Worm (Caenorhabditis elegans) whole organism, young adult: ENCODE results near the gene ZK892.4.
A peak's percentile ranks its signal among the peaks of the same experiment; 100 is the strongest.

Source experiments
- B0019.2 ChIP-seq: fragments of 200-800 bp; sonication (Bioruptor generic); conservative IDR thresholded peaks from 2 replicates; pipeline ENCODE4 v1.3.6; 2022; ENCODE audit warnings: missing genetic modification reagents, missing genetic modification characterization, missing compliant biosample characterization
- B0035.1 ChIP-seq: sonication (generic microtip); optimal IDR thresholded peaks from 2 replicates; lab custom pipeline; 2016; ENCODE audit warnings: missing genetic modification characterization, mild to moderate bottlenecking, missing compliant biosample characterization, missing genotype, missing genetic modification reagents
- B0261.1 ChIP-seq: sonication (generic microtip); optimal IDR thresholded peaks from 2 replicates; lab custom pipeline; 2016; ENCODE audit warnings: mild to moderate bottlenecking, missing genetic modification characterization, moderate library complexity, missing compliant biosample characterization
- F22D6.2 ChIP-seq: sonication (generic microtip); optimal IDR thresholded peaks from 2 replicates; lab custom pipeline; 2016; ENCODE audit warnings: mild to moderate bottlenecking, missing genetic modification characterization, missing compliant biosample characterization
- F37B4.10 ChIP-seq: fragments of 200-800 bp; sonication (Bioruptor generic); IDR thresholded peaks from 2 replicates; pipeline ENCODE4 v1.3.6; 2022; ENCODE audit warnings: missing genetic modification characterization, missing compliant biosample characterization
- F52B5.7 ChIP-seq: sonication (generic microtip); optimal IDR thresholded peaks from 2 replicates; lab custom pipeline; 2016; ENCODE audit warnings: mild to moderate bottlenecking, missing genetic modification characterization, missing compliant biosample characterization
- K11D2.4 ChIP-seq: fragments of 200-800 bp; sonication (Bioruptor generic); IDR thresholded peaks from 2 replicates; pipeline ENCODE4 v1.3.6; 2022; ENCODE audit warnings: missing genetic modification reagents, missing genetic modification characterization, missing compliant biosample characterization
- K12H6.12 ChIP-seq: fragments of 200-800 bp; sonication (Bioruptor generic); optimal IDR thresholded peaks from 2 replicates; lab custom pipeline; 2018; ENCODE audit warnings: mild to moderate bottlenecking, missing genetic modification characterization, missing compliant biosample characterization
- T07F8.4 ChIP-seq: sonication (generic microtip); optimal IDR thresholded peaks from 2 replicates; lab custom pipeline; 2016; ENCODE audit warnings: mild to moderate bottlenecking, missing genetic modification characterization, moderate library complexity, missing compliant biosample characterization
- T26A5.8 ChIP-seq: sonication (generic microtip); optimal IDR thresholded peaks from 2 replicates; lab custom pipeline; 2016; ENCODE audit warnings: missing genetic modification characterization, missing compliant biosample characterization
- akir-1 ChIP-seq: fragments of 200-800 bp; sonication (Bioruptor generic); optimal IDR thresholded peaks from 2 replicates; lab custom pipeline; 2018; ENCODE audit warnings: mild to moderate bottlenecking, missing genetic modification characterization, moderate library complexity, missing compliant biosample characterization
- ama-1 ChIP-seq, 3 experiments: fragments of 150-350 bp in 1 of 3; sonication (generic microtip) in 2 of 3; optimal IDR thresholded peaks; 2 replicates each; lab custom pipeline; 2014 to 2018; ENCODE audit warnings: missing biosample characterization in 2 of 3, missing genetic modification characterization in 2 of 3, missing genetic modification reagents in 2 of 3
- atf-7 ChIP-seq: sonication (generic microtip); optimal IDR thresholded peaks from 2 replicates; lab custom pipeline; 2017; ENCODE audit warnings: mild to moderate bottlenecking, missing genetic modification characterization, missing compliant biosample characterization
- attf-5 ChIP-seq: fragments of 200-800 bp; sonication (Bioruptor generic); optimal IDR thresholded peaks from 2 replicates; lab custom pipeline; 2018; ENCODE audit warnings: mild to moderate bottlenecking, missing genetic modification characterization, missing compliant biosample characterization
- cebp-2 ChIP-seq: fragments of 200-800 bp; sonication (Bioruptor generic); IDR thresholded peaks from 2 replicates; pipeline ENCODE4 v1.3.6; 2022; ENCODE audit warnings: missing genetic modification characterization, missing compliant biosample characterization
- ceh-100 ChIP-seq: fragments of 200-800 bp; sonication (Bioruptor generic); IDR thresholded peaks from 2 replicates; pipeline ENCODE4 v1.3.6; 2022; ENCODE audit warnings: missing genetic modification reagents, missing genetic modification characterization, missing compliant biosample characterization
- ceh-58 ChIP-seq: fragments of 200-800 bp; sonication (Bioruptor generic); IDR thresholded peaks from 2 replicates; pipeline ENCODE4 v1.3.6; 2022; ENCODE audit warnings: missing genetic modification characterization, missing compliant biosample characterization
- ceh-91 ChIP-seq: fragments of 200-800 bp; sonication (Bioruptor generic); IDR thresholded peaks from 2 replicates; pipeline ENCODE4 v1.3.6; 2022; ENCODE audit warnings: missing genetic modification reagents, missing genetic modification characterization, missing compliant biosample characterization
- chd-7 ChIP-seq: sonication (generic microtip); optimal IDR thresholded peaks from 2 replicates; lab custom pipeline; 2016; ENCODE audit warnings: mild to moderate bottlenecking, missing genetic modification characterization, moderate library complexity, missing compliant biosample characterization
- dpff-1 ChIP-seq: sonication (generic microtip); optimal IDR thresholded peaks from 2 replicates; lab custom pipeline; 2017; ENCODE audit warnings: mild to moderate bottlenecking, missing genetic modification characterization, missing compliant biosample characterization
- dpl-1 ChIP-seq: fragments of 150-350 bp; optimal IDR thresholded peaks from 2 replicates; lab custom pipeline; 2014; ENCODE audit warnings: missing biosample characterization, missing genetic modification reagents, missing genetic modification characterization
- egl-18 ChIP-seq: fragments of 200-800 bp; sonication (Bioruptor generic); IDR thresholded peaks from 2 replicates; pipeline ENCODE4 v1.3.6; 2022; ENCODE audit warnings: missing genetic modification reagents, missing genetic modification characterization, missing compliant biosample characterization
- ekl-4 ChIP-seq: fragments of 200-800 bp; sonication (Bioruptor generic); IDR thresholded peaks from 2 replicates; pipeline ENCODE4 v1.3.6; 2022; ENCODE audit warnings: missing genetic modification reagents, missing genetic modification characterization, missing compliant biosample characterization
- ets-4 ChIP-seq: fragments of 200-800 bp; sonication (Bioruptor generic); optimal IDR thresholded peaks from 2 replicates; lab custom pipeline; 2018; ENCODE audit warnings: mild to moderate bottlenecking, missing genetic modification characterization, missing compliant biosample characterization
- fkh-3 ChIP-seq: sonication (generic microtip); optimal IDR thresholded peaks from 2 replicates; lab custom pipeline; 2016; ENCODE audit warnings: mild to moderate bottlenecking, missing genetic modification characterization, missing compliant biosample characterization
- let-607 ChIP-seq, 2 experiments: fragments of 200-800 bp in 1 of 2; sonication (Bioruptor generic) in 1 of 2; sonication (generic microtip) in 1 of 2; optimal IDR thresholded peaks; 2 replicates each; lab custom pipeline; 2016 to 2018; ENCODE audit warnings: mild to moderate bottlenecking in 2 of 2, missing compliant biosample characterization in 2 of 2, missing genetic modification characterization in 2 of 2, moderate library complexity in 2 of 2, missing genotype in 1 of 2
- lin-26 ChIP-seq: fragments of 200-800 bp; sonication (Bioruptor generic); IDR thresholded peaks from 2 replicates; pipeline ENCODE4 v1.3.6; 2022; ENCODE audit warnings: missing genetic modification reagents, missing genetic modification characterization, missing compliant biosample characterization
- lin-40 ChIP-seq: sonication (generic microtip); optimal IDR thresholded peaks from 2 replicates; lab custom pipeline; 2016; ENCODE audit warnings: missing genetic modification characterization, mild to moderate bottlenecking, missing compliant biosample characterization, missing genotype, missing genetic modification reagents
- lin-54 ChIP-seq: fragments of 200-800 bp; sonication (Bioruptor generic); optimal IDR thresholded peaks from 2 replicates; lab custom pipeline; 2018; ENCODE audit warnings: mild to moderate bottlenecking, missing genetic modification characterization, missing compliant biosample characterization
- madf-10 ChIP-seq: sonication (generic microtip); optimal IDR thresholded peaks from 2 replicates; lab custom pipeline; 2016; ENCODE audit warnings: mild to moderate bottlenecking, missing genetic modification characterization, missing compliant biosample characterization
- madf-3 ChIP-seq: fragments of 200-800 bp; sonication (Bioruptor generic); IDR thresholded peaks from 2 replicates; pipeline ENCODE4 v1.3.6; 2022; ENCODE audit warnings: missing genetic modification reagents, missing genetic modification characterization, missing compliant biosample characterization
- mxl-1 ChIP-seq: sonication (generic microtip); optimal IDR thresholded peaks from 2 replicates; lab custom pipeline; 2016; ENCODE audit warnings: missing genetic modification characterization, missing compliant biosample characterization
- nfyb-1 ChIP-seq: fragments of 200-800 bp; sonication (Bioruptor generic); IDR thresholded peaks from 2 replicates; pipeline ENCODE4 v1.3.6; 2022; ENCODE audit warnings: missing genetic modification reagents, missing genetic modification characterization, missing compliant biosample characterization
- nhr-179 ChIP-seq: sonication (generic microtip); optimal IDR thresholded peaks from 2 replicates; lab custom pipeline; 2016; ENCODE audit warnings: mild to moderate bottlenecking, missing genetic modification characterization, missing compliant biosample characterization
- nhr-90 ChIP-seq: sonication (generic microtip); optimal IDR thresholded peaks from 2 replicates; lab custom pipeline; 2016; ENCODE audit warnings: missing genotype, mild to moderate bottlenecking, missing genetic modification characterization, missing compliant biosample characterization
- rcor-1 ChIP-seq: fragments of 200-800 bp; sonication (Bioruptor generic); IDR thresholded peaks from 2 replicates; pipeline ENCODE4 v1.3.6; 2022; ENCODE audit warnings: missing genetic modification reagents, missing genetic modification characterization, missing compliant biosample characterization
- sdz-38 ChIP-seq: sonication (generic microtip); optimal IDR thresholded peaks from 2 replicates; lab custom pipeline; 2016; ENCODE audit warnings: missing genotype, missing genetic modification characterization, missing compliant biosample characterization
- snpc-3.4 ChIP-seq: sonication (generic microtip); optimal IDR thresholded peaks from 2 replicates; lab custom pipeline; 2017; ENCODE audit warnings: missing genetic modification characterization, mild to moderate bottlenecking, missing compliant biosample characterization, antibody characterized with exemption, moderate library complexity, missing genotype, missing genetic modification reagents
- unc-62 ChIP-seq: fragments of 150-350 bp; optimal IDR thresholded peaks from 2 replicates; lab custom pipeline; 2014; ENCODE audit warnings: missing biosample characterization, missing genetic modification reagents, missing genetic modification characterization
- xnd-1 ChIP-seq: sonication (generic microtip); optimal IDR thresholded peaks from 2 replicates; lab custom pipeline; 2016; ENCODE audit warnings: missing genotype, missing genetic modification reagents, missing genetic modification characterization, missing compliant biosample characterization
- ztf-25 ChIP-seq: fragments of 200-800 bp; sonication (Bioruptor generic); IDR thresholded peaks from 2 replicates; pipeline ENCODE4 v1.3.6; 2022; ENCODE audit warnings: missing genetic modification reagents, missing genetic modification characterization, missing compliant biosample characterization
- ztf-26 ChIP-seq: sonication (generic microtip); optimal IDR thresholded peaks from 2 replicates; lab custom pipeline; 2017; ENCODE audit warnings: missing genetic modification characterization, missing compliant biosample characterization
- ztf-3 ChIP-seq: fragments of 200-800 bp; sonication (Bioruptor generic); optimal IDR thresholded peaks from 2 replicates; lab custom pipeline; 2018; ENCODE audit warnings: mild to moderate bottlenecking, missing genetic modification characterization, missing compliant biosample characterization

ZK892.4 gene

DNA sequence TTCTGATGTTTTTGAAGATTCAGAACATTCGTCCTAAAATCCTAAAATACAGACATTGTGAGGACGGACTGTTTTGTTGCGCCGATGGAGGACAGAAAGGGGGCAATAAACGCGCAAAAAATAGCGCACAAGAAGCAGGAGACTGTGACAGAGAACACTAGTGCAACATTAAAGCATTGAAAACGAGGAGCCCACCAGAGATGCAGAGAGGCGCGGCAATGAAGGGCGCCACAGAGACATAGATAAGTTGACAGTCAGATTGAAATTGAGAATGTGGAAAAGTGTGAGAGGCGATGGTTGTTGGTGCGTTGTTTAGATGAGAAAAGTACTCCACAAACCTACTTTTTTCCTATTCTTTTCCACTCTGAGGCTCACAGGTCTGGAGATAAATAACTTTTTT, 31.4 kb upstream of the ZK892.4 start, which contains the start of gene aakg-5 (continued):
- TF ChIP-seq dpl-1 (GFP tag; lab: Kevin White, UChicago) (no peak), ama-1 (optimal IDR thresholded peaks at IDR 0.05; lab: Kevin White, UChicago) (no peak), ama-1 (GFP tag; optimal IDR thresholded peaks at IDR 0.05; lab: Kevin White, UChicago) (no peak), let-607 (tag; optimal IDR thresholded peaks at IDR 0.05; lab: Kevin White, UChicago) (peak in 1 of 2 experiments; percentile 28), atf-7 (tag; lab: Kevin White, UChicago) (no peak), fkh-3 (tag; lab: Kevin White, UChicago) (no peak), cebp-2 (GFP tag; lab: Robert Waterston, UW) (no peak), K12H6.12 (tag; lab: Kevin White, UChicago) (peak; percentile 62), K11D2.4 (GFP tag; lab: Robert Waterston, UW) (no peak), attf-5 (GFP tag; lab: Kevin White, UChicago) (peak; percentile 42), ets-4 (GFP tag; lab: Kevin White, UChicago) (no peak), F22D6.2 (no peak), madf-10 (peak; percentile 22), B0035.1 (tag; lab: Kevin White, UChicago) (no peak), unc-62 (GFP tag; lab: Kevin White, UChicago) (no peak), ztf-25 (GFP tag; lab: Robert Waterston, UW) (no peak), ceh-91 (GFP tag; lab: Robert Waterston, UW) (no peak), lin-54 (GFP tag; lab: Kevin White, UChicago) (peak; percentile 16), egl-18 (GFP tag; lab: Robert Waterston, UW) (0 out of 2 replicates have a peak, but pooled peaks have one; percentile 6), akir-1 (no peak), lin-26 (no peak), nhr-90 (tag; lab: Kevin White, UChicago) (no peak), nfyb-1 (GFP tag; lab: Robert Waterston, UW) (0 out of 2 replicates have a peak, but pooled peaks have one; percentile 35), F37B4.10 (GFP tag; lab: Robert Waterston, UW) (no peak), B0261.1 (no peak), lin-40 (tag; lab: Kevin White, UChicago) (peak; percentile 77), ekl-4 (GFP tag; lab: Robert Waterston, UW) (peak; percentile 44; the same call in 1 of the 2 replicates), ceh-58 (GFP tag; lab: Robert Waterston, UW) (no peak), T07F8.4 (tag; lab: Kevin White, UChicago) (no peak)

ce11 chrII:9976405-9976804, 30.0 kb upstream of the ZK892.4 start, which contains the start of gene R53.8:
Gene R53.8 (plus strand): TSS chrII:9976705.
- no peak for TF ChIP-seq ceh-100 (GFP tag; lab: Robert Waterston, UW)
- TF ChIP-seq snpc-3.4 (tag; lab: Kevin White, UChicago): no peak
- no peak for TF ChIP-seq F52B5.7
- TF ChIP-seq mxl-1 (tag; lab: Kevin White, UChicago): no peak
- no peak for TF ChIP-seq sdz-38 (tag; lab: Kevin White, UChicago)
- TF ChIP-seq rcor-1: no peak
- TF ChIP-seq ceh-91 (GFP tag; lab: Robert Waterston, UW): no peak
- no peak for TF ChIP-seq dpff-1 (tag; lab: Kevin White, UChicago)
- TF ChIP-seq xnd-1 (tag; lab: Kevin White, UChicago): no peak
- TF ChIP-seq ztf-3 (GFP tag; lab: Kevin White, UChicago): no peak
- no peak for TF ChIP-seq B0019.2 (GFP tag; lab: Robert Waterston, UW)
- no peak for TF ChIP-seq T26A5.8 (tag; lab: Kevin White, UChicago)
- TF ChIP-seq lin-40 (tag; lab: Kevin White, UChicago): no peak
- no peak for TF ChIP-seq chd-7 (tag; lab: Kevin White, UChicago)
- TF ChIP-seq ztf-26 (tag; lab: Kevin White, UChicago): no peak
- no peak for TF ChIP-seq nhr-179 (tag; lab: Kevin White, UChicago)
- TF ChIP-seq madf-3 (GFP tag; lab: Robert Waterston, UW): no peak
